Worm (Caenorhabditis elegans): Measurements from ENCODE around the gene pxl-1.

Gene pxl-1

ce11 chrIII:5895913-5896312 is at the start of gene pxl-1:
Gene pxl-1 (minus strand): TSS chrIII:5896013.
- no peak for TF ChIP-seq swsn-7 (tag; optimal IDR thresholded peaks at IDR 0.05)
- no peak for TF ChIP-seq nhr-71 (tag; optimal IDR thresholded peaks at IDR 0.05)

- TF ChIP-seq ztf-11 (tag; optimal IDR thresholded peaks at IDR 0.05) (peak in 1 of 2 experiments; percentile 19), sup-37 (GFP tag; optimal IDR thresholded peaks at IDR 0.05) (no peak), snu-23 (GFP tag; optimal IDR thresholded peaks at IDR 0.05) (peak; percentile 27), nhr-20 (tag; optimal IDR thresholded peaks at IDR 0.05) (peak; percentile 40), nhr-47 (tag; optimal IDR thresholded peaks at IDR 0.05) (peak; percentile 58), dsc-1 (tag; optimal IDR thresholded peaks at IDR 0.05) (peak; percentile 3), lsy-2 (tag; optimal IDR thresholded peaks at IDR 0.05) (peak in 1 of 2 experiments; percentile 18), grh-1 (GFP tag; IDR thresholded peaks at IDR 0.05) (peak; percentile 35; the same call in 1 of the 2 replicates), nhr-85 (tag) (peak; percentile 48), xbp-1 (tag; optimal IDR thresholded peaks at IDR 0.05) (peak; percentile 18), ceh-8 (GFP tag; optimal IDR thresholded peaks at IDR 0.05) (no peak), elt-2 (tag; optimal IDR thresholded peaks at IDR 0.05) (peak; percentile 39), nhr-11 (tag; optimal IDR thresholded peaks at IDR 0.05) (no peak), aly-2 (tag; optimal IDR thresholded peaks at IDR 0.05) (peak; percentile 98), nhr-90 (tag; optimal IDR thresholded peaks at IDR 0.05; ENCODE audit: poor library complexity) (peak; percentile 68), ztf-4 (tag; optimal IDR thresholded peaks at IDR 0.05) (peak; percentile 22), zag-1 (tag; optimal IDR thresholded peaks at IDR 0.05) (no peak), lin-35 (GFP tag; optimal IDR thresholded peaks at IDR 0.05) (peak in 1 of 2 experiments; percentile 45), nhr-71 (tag; optimal IDR thresholded peaks at IDR 0.05) (peak; percentile 54), hpl-2 (GFP tag; optimal IDR thresholded peaks at IDR 0.05) (peak; percentile 67), C34B4.2 (tag; optimal IDR thresholded peaks at IDR 0.05) (no peak), efl-1 (optimal IDR thresholded peaks at IDR 0.05) (peak in 1 of 2 experiments; percentile 24), efl-1 (GFP tag; optimal IDR thresholded peaks at IDR 0.05 in 1 of 2) (peak in 1 of 2 experiments; percentile 92), ama-1 (optimal IDR thresholded peaks at IDR 0.05) (peak; percentile 93), lin-14 (GFP tag; optimal IDR thresholded peaks at IDR 0.05) (peak; percentile 25), aha-1 (tag; optimal IDR thresholded peaks at IDR 0.05) (no peak), lir-3 (tag; optimal IDR thresholded peaks at IDR 0.05; ENCODE audit: poor library complexity) (peak; percentile 57)
Observed at ce11 chrIII:5943368-5944180, 47.8 kb upstream of the pxl-1 start.

ce11 chrIII:5942104-5942503 is 46.3 kb upstream of the pxl-1 start:
- peak; percentile 63 for TF ChIP-seq nhr-85 (tag)
- TF ChIP-seq snu-23 (GFP tag; optimal IDR thresholded peaks at IDR 0.05), result no peak
- peak; percentile 5 for TF ChIP-seq lin-14 (GFP tag; optimal IDR thresholded peaks at IDR 0.05)

ce11 chrIII:5940525-5940974 is 44.7 kb upstream of the pxl-1 start:
- TF ChIP-seq ceh-63 (GFP tag; optimal IDR thresholded peaks at IDR 0.05) (no peak), lin-39 (tag; optimal IDR thresholded peaks at IDR 0.05) (no peak), ceh-82 (tag; optimal IDR thresholded peaks at IDR 0.05) (peak in 1 of 3 experiments; percentile 67), ztf-4 (tag; optimal IDR thresholded peaks at IDR 0.05) (peak; percentile 27), F16B12.6 (tag; optimal IDR thresholded peaks at IDR 0.05) (peak; percentile 24), lir-3 (tag; optimal IDR thresholded peaks at IDR 0.05; ENCODE audit: poor library complexity) (peak; percentile 45), ets-5 (GFP tag; IDR thresholded peaks at IDR 0.05) (no peak), fkh-4 (tag; optimal IDR thresholded peaks at IDR 0.05; ENCODE audit: borderline replicate concordance) (no peak), mdl-1 (tag; optimal IDR thresholded peaks at IDR 0.05) (peak in 1 of 2 experiments; percentile 94), unc-86 (tag; optimal IDR thresholded peaks at IDR 0.05) (peak; percentile 29), aha-1 (tag; optimal IDR thresholded peaks at IDR 0.05) (no peak), mep-1 (tag; optimal IDR thresholded peaks at IDR 0.05) (no peak), sptf-1 (tag; optimal IDR thresholded peaks at IDR 0.05) (no peak), ceh-88 (GFP tag; IDR thresholded peaks at IDR 0.05) (no peak), nhr-90 (tag; optimal IDR thresholded peaks at IDR 0.05; ENCODE audit: poor library complexity) (no peak), nhr-77 (tag; optimal IDR thresholded peaks at IDR 0.05) (peak; percentile 3), elt-3 (tag; optimal IDR thresholded peaks at IDR 0.05) (peak in 1 of 6 experiments; percentile 7), jun-1 (tag; optimal IDR thresholded peaks at IDR 0.05) (peak; percentile 68), unc-62 (GFP tag; optimal IDR thresholded peaks at IDR 0.05) (no peak), ceh-90 (tag; optimal IDR thresholded peaks at IDR 0.05) (no peak), hlh-4 (tag; optimal IDR thresholded peaks at IDR 0.05) (no peak), swsn-7 (tag; optimal IDR thresholded peaks at IDR 0.05) (peak; percentile 52), tlp-1 (tag; optimal IDR thresholded peaks at IDR 0.05) (no peak)

Data from whole organism, L1 larva.